Worm (Caenorhabditis elegans) whole organism, young adult: ENCODE data around the gene C14B1.3.

Source experiments
- F23B12.7 ChIP-seq: sonication (generic microtip); optimal IDR thresholded peaks from 2 replicates; lab custom pipeline; 2017; ENCODE audit warnings: missing genetic modification characterization, mild to moderate bottlenecking, missing compliant biosample characterization, antibody characterized with exemption, moderate library complexity; ENCODE audit not compliant: insufficient read depth
- F37B4.10 ChIP-seq: fragments of 200-800 bp; sonication (Bioruptor generic); IDR thresholded peaks from 2 replicates; pipeline ENCODE4 v1.3.6; 2022; ENCODE audit warnings: missing genetic modification characterization, missing compliant biosample characterization
- ccch-3 ChIP-seq: fragments of 200-800 bp; sonication (Bioruptor generic); optimal IDR thresholded peaks from 2 replicates; lab custom pipeline; 2018; ENCODE audit warnings: mild to moderate bottlenecking, missing genetic modification characterization, missing compliant biosample characterization
- cebp-2 ChIP-seq: fragments of 200-800 bp; sonication (Bioruptor generic); IDR thresholded peaks from 2 replicates; pipeline ENCODE4 v1.3.6; 2022; ENCODE audit warnings: missing genetic modification characterization, missing compliant biosample characterization
- hlh-12 ChIP-seq: sonication (generic microtip); optimal IDR thresholded peaks from 2 replicates; lab custom pipeline; 2016; ENCODE audit warnings: missing genetic modification characterization, missing compliant biosample characterization
- mcd-1 ChIP-seq: fragments of 200-800 bp; sonication (Bioruptor generic); IDR thresholded peaks from 2 replicates; pipeline ENCODE4 v1.3.6; 2022; ENCODE audit warnings: missing genetic modification reagents, missing genetic modification characterization, missing compliant biosample characterization
- unc-62 ChIP-seq: fragments of 150-350 bp; optimal IDR thresholded peaks from 2 replicates; lab custom pipeline; 2014; ENCODE audit warnings: missing biosample characterization, missing genetic modification reagents, missing genetic modification characterization

ce11 chrIII:3723726-3724125 lies 20.4 kb downstream of the C14B1.3 start:
- TF ChIP-seq F23B12.7: no peak
- TF ChIP-seq F37B4.10 (GFP tag; lab: Robert Waterston, UW): no peak
- no peak for TF ChIP-seq hlh-12 (tag; lab: Kevin White, UChicago)
- no peak for TF ChIP-seq ccch-3
- no peak for TF ChIP-seq mcd-1 (GFP tag; lab: Robert Waterston, UW)
- TF ChIP-seq cebp-2: no peak
- no peak for TF ChIP-seq unc-62 (GFP tag; lab: Kevin White, UChicago)
